Worm (Caenorhabditis elegans): Measurements from ENCODE around the gene mdt-30.

The mdt-30 gene

ce11 chrIII:7977777-7978176, 50.1 kb downstream of the mdt-30 start, which contains the start of gene C06G4.4:
Gene C06G4.4, minus strand, starts transcription at chrIII:7977812.
- TF ChIP-seq unc-130 (tag; optimal IDR thresholded peaks at IDR 0.05) = no peak
- TF ChIP-seq ceh-63 (GFP tag; optimal IDR thresholded peaks at IDR 0.05) = no peak
- no peak for TF ChIP-seq unc-62 (GFP tag; optimal IDR thresholded peaks at IDR 0.05)
- TF ChIP-seq mef-2 (tag; optimal IDR thresholded peaks at IDR 0.05) = no peak
- TF ChIP-seq snu-23 (GFP tag; optimal IDR thresholded peaks at IDR 0.05) = no peak
- no peak for TF ChIP-seq ces-1 (GFP tag; optimal IDR thresholded peaks at IDR 0.05)
- TF ChIP-seq fkh-8 (tag; optimal IDR thresholded peaks at IDR 0.05) = no peak
- TF ChIP-seq aly-2 (tag; optimal IDR thresholded peaks at IDR 0.05) = no peak
- no peak for TF ChIP-seq nhr-19 (GFP tag; conservative IDR thresholded peaks at IDR 0.05)
- no peak for TF ChIP-seq ceh-8 (GFP tag; optimal IDR thresholded peaks at IDR 0.05)
- TF ChIP-seq pqm-1 (tag; optimal IDR thresholded peaks at IDR 0.05) = no peak
- no peak for TF ChIP-seq ceh-90 (tag; optimal IDR thresholded peaks at IDR 0.05)

DNA sequence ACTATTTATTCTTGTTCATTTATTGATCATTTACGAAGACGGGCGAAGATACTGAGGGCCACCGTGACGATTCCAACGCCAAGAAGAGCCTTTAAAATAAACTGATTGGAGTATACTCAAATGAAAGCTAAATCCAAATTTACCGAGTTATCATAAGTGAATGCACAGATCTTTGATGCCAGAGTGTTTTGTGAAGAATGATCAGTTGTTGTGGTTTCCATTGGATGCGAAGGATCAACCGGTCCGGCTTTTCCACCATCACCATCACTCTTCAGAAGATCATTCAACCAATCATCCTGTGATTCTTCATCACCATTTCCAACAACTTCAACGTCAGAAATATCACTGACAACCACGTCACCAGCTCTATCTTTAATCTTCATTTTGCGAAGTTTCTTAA, 50.6 kb downstream of the mdt-30 start:
- TF ChIP-seq aly-2 (tag; optimal IDR thresholded peaks at IDR 0.05) = peak; percentile 64
- peak; percentile 13 for TF ChIP-seq nhr-85 (tag)
- peak; percentile 45 for TF ChIP-seq ama-1 (optimal IDR thresholded peaks at IDR 0.05)
- peak in 1 of 2 experiments; percentile 9 for TF ChIP-seq lin-35 (GFP tag; optimal IDR thresholded peaks at IDR 0.05)
- peak; percentile 3 for TF ChIP-seq dsc-1 (tag; optimal IDR thresholded peaks at IDR 0.05)
- TF ChIP-seq snu-23 (GFP tag; optimal IDR thresholded peaks at IDR 0.05) = no peak

Data from whole organism, L1 larva.